Fruit fly (Drosophila melanogaster): ENCODE measurements around the gene Ggamma30A.

Ggamma30A gene

DNA sequence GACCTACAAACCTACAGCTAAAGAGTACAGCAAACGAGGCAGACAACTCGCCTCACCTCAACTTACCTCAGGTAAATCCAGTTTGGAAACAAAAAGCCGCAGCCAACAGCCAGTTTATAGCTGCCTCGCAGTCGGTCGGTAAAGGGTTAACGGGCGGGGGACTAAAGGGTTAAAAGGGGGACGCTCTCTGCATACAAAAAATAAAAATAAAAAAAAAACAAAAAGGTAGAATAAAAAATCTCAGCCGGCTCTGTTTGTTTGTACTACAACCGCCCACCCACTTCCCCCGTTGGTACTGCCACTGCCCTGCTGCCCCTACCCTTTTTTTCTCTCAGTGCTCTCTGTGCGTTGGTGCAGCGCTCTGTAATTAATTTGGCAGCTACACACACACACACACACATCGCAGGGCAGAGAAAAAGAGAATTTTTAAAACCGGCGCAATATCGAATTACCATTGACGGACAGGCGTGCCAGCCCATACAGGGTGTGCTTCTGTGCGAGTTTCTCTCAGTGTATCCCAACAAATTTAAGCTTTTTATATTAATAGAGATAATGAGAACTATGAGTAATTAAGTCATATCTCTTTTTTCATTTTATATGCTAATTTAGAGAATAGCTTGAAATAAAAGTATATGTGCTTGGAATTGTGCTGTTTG is 31.9 kb upstream of the Ggamma30A start (continued):
- no peak for TF ChIP-seq pan (optimal IDR thresholded peaks at IDR 0.05)
- TF ChIP-seq brk (GFP tag; optimal IDR thresholded peaks at IDR 0.05), result no peak
- TF ChIP-seq dl (GFP tag; optimal IDR thresholded peaks at IDR 0.05; ENCODE audit: insufficient read depth in 1 of 2, partially characterized antibody in 2 of 2), result no peak
- TF ChIP-seq psq (GFP tag; optimal IDR thresholded peaks at IDR 0.05), result peak; percentile 81
- no peak for TF ChIP-seq Dfd (GFP tag; optimal IDR thresholded peaks at IDR 0.05)
- peak; percentile 85 for TF ChIP-seq fru (GFP tag; optimal IDR thresholded peaks at IDR 0.05)

DNA sequence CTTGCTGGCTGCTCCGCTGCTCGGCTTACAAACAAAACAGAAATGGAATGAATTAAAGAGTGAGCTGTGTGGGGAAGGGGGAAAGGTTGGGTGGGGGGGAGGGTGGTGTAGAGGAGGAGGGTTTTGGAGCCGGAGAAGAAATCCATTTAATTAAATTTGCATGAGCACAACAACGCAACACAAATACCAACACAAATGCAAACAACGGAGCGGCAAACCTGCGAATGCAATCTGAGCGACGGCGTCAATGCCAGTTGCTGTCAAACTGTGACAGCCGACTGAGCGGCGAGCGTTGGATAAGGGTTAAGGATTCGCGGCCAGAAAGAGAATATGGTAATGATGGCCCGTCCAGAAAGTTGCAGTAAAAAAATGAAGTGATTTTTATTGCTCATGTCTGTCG is 31.0 kb upstream of the Ggamma30A start:
- no peak for TF ChIP-seq CG9705 (GFP tag; optimal IDR thresholded peaks at IDR 0.05)
- TF ChIP-seq lola (GFP tag; optimal IDR thresholded peaks at IDR 0.05), result no peak
- TF ChIP-seq dmrt93B (GFP tag; optimal IDR thresholded peaks at IDR 0.05), result no peak
- no peak for TF ChIP-seq Hr83 (GFP tag; optimal IDR thresholded peaks at IDR 0.05; ENCODE audit: poor library complexity, severe bottlenecking)
- no peak for TF ChIP-seq N (GFP tag; optimal IDR thresholded peaks at IDR 0.05)
- peak; percentile 38 for TF ChIP-seq Dfd (GFP tag; optimal IDR thresholded peaks at IDR 0.05)
- TF ChIP-seq foxo (GFP tag; optimal IDR thresholded peaks at IDR 0.05), result no peak
- TF ChIP-seq Dif (GFP tag; optimal IDR thresholded peaks at IDR 0.05; ENCODE audit: partially characterized antibody), result no peak

DNA sequence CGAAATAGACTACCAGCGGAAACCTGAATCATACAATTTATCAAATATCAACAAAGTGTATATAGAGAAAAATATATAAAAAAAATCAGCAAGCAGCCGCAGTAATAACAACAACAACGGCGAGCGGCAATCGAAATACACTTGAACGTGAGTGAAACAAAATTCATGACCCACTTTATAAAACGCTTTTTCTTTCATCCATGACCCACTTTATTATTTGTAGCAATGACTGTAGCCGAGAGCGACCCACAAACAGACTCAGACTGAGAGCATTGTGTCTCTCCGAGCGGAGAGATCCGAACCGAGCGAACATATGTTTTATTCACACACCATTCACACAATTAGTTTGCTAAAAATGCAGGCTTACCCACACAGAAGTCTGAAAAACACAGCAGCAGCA is 26.7 kb upstream of the Ggamma30A start:
- TF ChIP-seq Hr83 (GFP tag; optimal IDR thresholded peaks at IDR 0.05; ENCODE audit: poor library complexity, severe bottlenecking), result no peak
- peak; percentile 11 for TF ChIP-seq tai (GFP tag; optimal IDR thresholded peaks at IDR 0.05)

DNA sequence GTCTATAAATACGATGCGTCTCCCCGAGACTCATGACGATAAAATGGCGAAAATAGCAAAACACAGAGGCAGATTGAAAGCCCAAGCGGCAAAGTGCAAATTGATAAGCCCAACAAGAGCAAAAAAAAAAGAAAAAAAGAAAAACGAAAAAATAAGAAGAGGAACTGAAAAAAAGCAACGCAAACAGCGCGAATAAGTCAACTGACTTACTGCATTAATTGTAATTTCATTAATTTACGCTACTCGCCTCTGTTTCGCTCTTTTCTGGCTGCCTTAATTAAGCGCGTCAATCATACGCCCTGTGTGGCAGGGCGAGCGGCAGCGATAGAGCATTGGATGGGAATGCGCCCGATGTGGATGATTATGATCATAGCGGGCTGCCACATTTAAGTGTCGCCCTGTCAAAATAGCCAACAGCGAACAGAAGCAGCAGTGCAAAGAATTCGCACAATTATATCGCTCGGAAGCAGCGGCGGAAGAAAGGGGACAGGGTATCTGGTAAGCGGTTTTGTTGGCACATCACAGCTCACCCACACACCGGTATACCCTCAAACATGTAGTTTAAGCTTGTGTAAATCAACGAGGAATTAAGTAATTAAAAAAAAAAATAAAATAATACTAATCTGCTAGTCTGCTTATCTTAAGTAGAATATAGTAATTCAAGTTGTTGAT is 24.5 kb upstream of the Ggamma30A start:
- TF ChIP-seq CG32264 (GFP tag; optimal IDR thresholded peaks at IDR 0.05) (no peak), lola (GFP tag; optimal IDR thresholded peaks at IDR 0.05) (no peak), brk (GFP tag; optimal IDR thresholded peaks at IDR 0.05) (no peak), Sp1 (GFP tag; optimal IDR thresholded peaks at IDR 0.05) (peak; percentile 23), Dif (GFP tag; optimal IDR thresholded peaks at IDR 0.05; ENCODE audit: partially characterized antibody) (no peak), tai (GFP tag; optimal IDR thresholded peaks at IDR 0.05) (no peak), HLH106 (tag; optimal IDR thresholded peaks at IDR 0.05) (no peak), ey (GFP tag; optimal IDR thresholded peaks at IDR 0.05) (no peak), dsf (GFP tag; optimal IDR thresholded peaks at IDR 0.05; ENCODE audit: borderline replicate concordance) (no peak), Mio (GFP tag; optimal IDR thresholded peaks at IDR 0.05) (no peak), dmrt93B (GFP tag; optimal IDR thresholded peaks at IDR 0.05) (no peak), pan (optimal IDR thresholded peaks at IDR 0.05) (no peak), CrebA (GFP tag; optimal IDR thresholded peaks at IDR 0.05; ENCODE audit: borderline replicate concordance) (peak; percentile 45), woc (GFP tag; optimal IDR thresholded peaks at IDR 0.05) (no peak), Hr83 (GFP tag; optimal IDR thresholded peaks at IDR 0.05; ENCODE audit: poor library complexity, severe bottlenecking) (no peak), sage (GFP tag; optimal IDR thresholded peaks at IDR 0.05) (no peak), Hr78 (GFP tag; optimal IDR thresholded peaks at IDR 0.05) (no peak), h (GFP tag; optimal IDR thresholded peaks at IDR 0.05) (peak; percentile 12), psq (GFP tag; optimal IDR thresholded peaks at IDR 0.05) (peak; percentile 26), Abd-B (GFP tag; optimal IDR thresholded peaks at IDR 0.05) (no peak), jim (GFP tag; optimal IDR thresholded peaks at IDR 0.05) (no peak), OdsH (GFP tag; optimal IDR thresholded peaks at IDR 0.05) (no peak), Rel (GFP tag; optimal IDR thresholded peaks at IDR 0.05) (no peak), Rel (tag; optimal IDR thresholded peaks at IDR 0.05) (peak; percentile 8), foxo (GFP tag; optimal IDR thresholded peaks at IDR 0.05) (no peak), sv (GFP tag; optimal IDR thresholded peaks at IDR 0.05) (no peak), Jra (GFP tag; optimal IDR thresholded peaks at IDR 0.05) (no peak), fru (GFP tag; optimal IDR thresholded peaks at IDR 0.05) (no peak), Hnf4 (GFP tag; optimal IDR thresholded peaks at IDR 0.05) (peak; percentile 43), usp (GFP tag; optimal IDR thresholded peaks at IDR 0.05) (no peak), N (GFP tag; optimal IDR thresholded peaks at IDR 0.05) (no peak), CG9705 (GFP tag; optimal IDR thresholded peaks at IDR 0.05) (no peak), dl (GFP tag; optimal IDR thresholded peaks at IDR 0.05; ENCODE audit: insufficient read depth in 1 of 2, partially characterized antibody in 2 of 2) (no peak), Myc (optimal IDR thresholded peaks at IDR 0.05) (no peak), br (GFP tag; optimal IDR thresholded peaks at IDR 0.05) (peak; percentile 51), Dfd (GFP tag; optimal IDR thresholded peaks at IDR 0.05) (no peak), Vsx2 (GFP tag; optimal IDR thresholded peaks at IDR 0.05; ENCODE audit: partially characterized antibody) (no peak)
